Fruit fly (Drosophila melanogaster): ENCODE results near the gene Apc2.

The Apc2 gene

dm6 chr3R:24130080-24130479 is 33.7 kb upstream of the Apc2 start, which contains the start of the genes GatB and Tsc1 (continued):
- TF ChIP-seq CG16815 (GFP tag; optimal IDR thresholded peaks at IDR 0.05) (no peak), Scr (GFP tag; IDR thresholded peaks at IDR 0.05; ENCODE audit: partially characterized antibody) (peak; percentile 37), pzg (GFP tag; optimal IDR thresholded peaks at IDR 0.05) (peak; percentile 74), Drgx (GFP tag; IDR thresholded peaks at IDR 0.05) (no peak), tx (GFP tag; optimal IDR thresholded peaks at IDR 0.05) (no peak), sisA (GFP tag; IDR thresholded peaks at IDR 0.05) (no peak), CG6791 (GFP tag; IDR thresholded peaks at IDR 0.05; ENCODE audit: partially characterized antibody) (peak; percentile 56; the same call in 1 of the 3 replicates), CG32532 (GFP tag; IDR thresholded peaks at IDR 0.05) (no peak), NC2β (GFP tag; optimal IDR thresholded peaks at IDR 0.05) (no peak), CG3838 (GFP tag; optimal IDR thresholded peaks at IDR 0.05) (peak; percentile 97), Fer2 (tag; optimal IDR thresholded peaks at IDR 0.05) (no peak), gro (GFP tag; optimal IDR thresholded peaks at IDR 0.05) (no peak), slbo (GFP tag; IDR thresholded peaks at IDR 0.05) (no peak), gcm2 (GFP tag; optimal IDR thresholded peaks at IDR 0.05) (no peak), Opbp (GFP tag; IDR thresholded peaks at IDR 0.05; ENCODE audit: partially characterized antibody) (0 out of 3 replicates have a peak, but pooled peaks have one; percentile 51), Aef1 (GFP tag; IDR thresholded peaks at IDR 0.05) (no peak), sens (GFP tag) (peak; percentile 6)

DNA sequence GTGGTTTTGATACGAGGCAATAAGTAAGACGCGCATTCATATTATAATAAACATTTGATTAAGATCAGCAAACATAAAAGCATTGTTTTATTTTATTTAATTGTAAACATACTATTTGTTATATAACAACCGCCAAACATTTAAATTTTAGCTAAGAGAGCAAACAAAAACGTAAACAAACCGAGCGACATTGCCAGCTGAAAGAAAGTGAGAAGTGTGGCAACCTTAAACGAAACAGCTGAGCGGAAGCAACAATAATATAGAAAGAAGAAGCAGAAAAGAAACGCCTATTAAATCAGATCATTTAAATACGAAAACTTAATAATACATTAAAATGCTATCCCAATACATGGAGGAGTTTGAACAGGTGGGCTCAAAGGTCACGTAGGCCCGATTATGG is 29.2 kb upstream of the Apc2 start, which contains the start of gene Sec10:
TSS of gene Sec10 (plus strand) at position 252 of the 400 bp plus-strand sequence.
- peak; percentile 54 for TF ChIP-seq CG9437 (GFP tag; optimal IDR thresholded peaks at IDR 0.05)
- peak; percentile 22 for TF ChIP-seq CHES-1-like (GFP tag; optimal IDR thresholded peaks at IDR 0.05)
- no peak for TF ChIP-seq ac (GFP tag; optimal IDR thresholded peaks at IDR 0.05)
- TF ChIP-seq pzg (GFP tag; optimal IDR thresholded peaks at IDR 0.05), result peak; percentile 65
- no peak for TF ChIP-seq pb (GFP tag; optimal IDR thresholded peaks at IDR 0.05)
- TF ChIP-seq bigmax (GFP tag; optimal IDR thresholded peaks at IDR 0.05), result peak; percentile 36
- TF ChIP-seq CG10431 (GFP tag; optimal IDR thresholded peaks at IDR 0.05), result peak; percentile 15
- TF ChIP-seq jigr1 (GFP tag; IDR thresholded peaks at IDR 0.05), result no peak
- peak; percentile 89 for TF ChIP-seq E2f2 (GFP tag; IDR thresholded peaks at IDR 0.05)
- no peak for TF ChIP-seq NfI (GFP tag; optimal IDR thresholded peaks at IDR 0.05)
- TF ChIP-seq Lhr (GFP tag; optimal IDR thresholded peaks at IDR 0.05), result peak; percentile 30
- peak; percentile 73 for TF ChIP-seq stwl (tag; optimal IDR thresholded peaks at IDR 0.05)
- TF ChIP-seq Nf-YB (GFP tag; optimal IDR thresholded peaks at IDR 0.05), result peak; percentile 6
- TF ChIP-seq CG14710 (tag; optimal IDR thresholded peaks at IDR 0.05), result peak; percentile 34
- TF ChIP-seq ash1 (GFP tag; optimal IDR thresholded peaks at IDR 0.05), result no peak
- TF ChIP-seq CG17186 (GFP tag; optimal IDR thresholded peaks at IDR 0.05), result peak; percentile 59
- TF ChIP-seq CG17385 (GFP tag; optimal IDR thresholded peaks at IDR 0.05), result peak; percentile 97
- TF ChIP-seq hkb (optimal IDR thresholded peaks at IDR 0.05), result no peak
- peak; percentile 41; the same call in 1 of the 2 replicates for TF ChIP-seq hkb (GFP tag; IDR thresholded peaks at IDR 0.05)
- TF ChIP-seq trem (tag; optimal IDR thresholded peaks at IDR 0.05), result peak; percentile 81
- peak; percentile 27 for TF ChIP-seq CG17829 (tag; optimal IDR thresholded peaks at IDR 0.05)
- TF ChIP-seq phol (tag; optimal IDR thresholded peaks at IDR 0.05), result peak; percentile 7
- TF ChIP-seq CG17912 (GFP tag; optimal IDR thresholded peaks at IDR 0.05), result peak; percentile 48
- 0 out of 3 replicates have a peak, but pooled peaks have one; percentile 37 for TF ChIP-seq Opbp (GFP tag; IDR thresholded peaks at IDR 0.05; ENCODE audit: partially characterized antibody)
- peak; percentile 32 for TF ChIP-seq BEAF-32 (GFP tag; optimal IDR thresholded peaks at IDR 0.05)
- TF ChIP-seq Stat92E (GFP tag; optimal IDR thresholded peaks at IDR 0.05), result no peak
- peak; percentile 14 for TF ChIP-seq Sin3A (optimal IDR thresholded peaks at IDR 0.05)
- peak; percentile 9 for TF ChIP-seq MTF-1 (GFP tag; optimal IDR thresholded peaks at IDR 0.05; ENCODE audit: borderline replicate concordance)
- peak; percentile 17 for TF ChIP-seq CG15514 (GFP tag; optimal IDR thresholded peaks at IDR 0.05)
- peak; percentile 77 for TF ChIP-seq Ets97D (GFP tag; optimal IDR thresholded peaks at IDR 0.05)
- no peak for TF ChIP-seq eve (GFP tag; optimal IDR thresholded peaks at IDR 0.05)
- TF ChIP-seq CG4617 (GFP tag; optimal IDR thresholded peaks at IDR 0.05; ENCODE audit: borderline replicate concordance), result peak; percentile 43
- TF ChIP-seq CG3847 (GFP tag; IDR thresholded peaks at IDR 0.05), result peak; percentile 46; the same call in 1 of the 2 replicates
- no peak for TF ChIP-seq Rfx (GFP tag; IDR thresholded peaks at IDR 0.05)
- 0 out of 2 replicates have a peak, but pooled peaks have one; percentile 21 for TF ChIP-seq rib (GFP tag; IDR thresholded peaks at IDR 0.05)

Data from whole organism, embryonic.